Fruit fly (Drosophila melanogaster): ENCODE data around the gene ed.

The ed gene

dm6 chr2L:4031203-4032096, at the start of gene ed (continued):
- TF ChIP-seq fd102C (GFP tag; optimal IDR thresholded peaks at IDR 0.05) (peak; percentile 8), gfzf (GFP tag; optimal IDR thresholded peaks at IDR 0.05) (no peak), CG13287 (GFP tag; IDR thresholded peaks at IDR 0.05; ENCODE audit: partially characterized antibody) (peak; percentile 22; the same call in 1 of the 2 replicates), chif (GFP tag; optimal IDR thresholded peaks at IDR 0.05) (peak in 1 of 2 experiments; percentile 6), HLH4C (GFP tag; IDR thresholded peaks at IDR 0.05; ENCODE audit: partially characterized antibody) (no peak), grn (GFP tag; optimal IDR thresholded peaks at IDR 0.05) (peak; percentile 76), Oli (tag; optimal IDR thresholded peaks at IDR 0.05) (no peak), CG4707 (GFP tag; optimal IDR thresholded peaks at IDR 0.05) (peak; percentile 9), CG11398 (GFP tag; optimal IDR thresholded peaks at IDR 0.05) (no peak), danr (GFP tag; IDR thresholded peaks at IDR 0.05) (no peak), HLH3B (GFP tag; IDR thresholded peaks at IDR 0.05) (no peak), CG12769 (tag; optimal IDR thresholded peaks at IDR 0.05) (peak; percentile 15), D19B (GFP tag; optimal IDR thresholded peaks at IDR 0.05) (no peak), sqz (GFP tag; optimal IDR thresholded peaks at IDR 0.05) (peak; percentile 89), CG10431 (GFP tag; optimal IDR thresholded peaks at IDR 0.05) (peak; percentile 20), Med (GFP tag) (peak; percentile 34), fu2 (GFP tag; optimal IDR thresholded peaks at IDR 0.05) (no peak), Camta (GFP tag; optimal IDR thresholded peaks at IDR 0.05) (no peak), Stat92E (GFP tag; optimal IDR thresholded peaks at IDR 0.05) (peak in 1 of 3 experiments; percentile 93), Max (GFP tag; optimal IDR thresholded peaks at IDR 0.05) (peak; percentile 5), pum (GFP tag; optimal IDR thresholded peaks at IDR 0.05) (no peak), ttk (GFP tag; IDR thresholded peaks at IDR 0.05) (no peak), CG30403 (GFP tag; optimal IDR thresholded peaks at IDR 0.05) (no peak), CG7745 (tag; optimal IDR thresholded peaks at IDR 0.05) (no peak), Ets97D (GFP tag; optimal IDR thresholded peaks at IDR 0.05) (no peak), odd (GFP tag; optimal IDR thresholded peaks at IDR 0.05) (no peak), CG4360 (GFP tag; IDR thresholded peaks at IDR 0.05) (peak; percentile 74), kni (GFP tag; optimal IDR thresholded peaks at IDR 0.05) (peak; percentile 69), CG6765 (GFP tag; optimal IDR thresholded peaks at IDR 0.05) (no peak), vvl (GFP tag; IDR thresholded peaks at IDR 0.05) (peak; percentile 24; the same call in 1 of the 2 replicates), CG13775 (GFP tag; optimal IDR thresholded peaks at IDR 0.05) (peak; percentile 10), CoRest (tag; optimal IDR thresholded peaks at IDR 0.05) (peak; percentile 28), Trl (optimal IDR thresholded peaks at IDR 0.05) (peak in 1 of 2 experiments; percentile 42), Trl (GFP tag; optimal IDR thresholded peaks at IDR 0.05) (no peak), Mad (GFP tag; optimal IDR thresholded peaks at IDR 0.05) (peak; percentile 18), E2f1 (GFP tag; IDR thresholded peaks at IDR 0.05) (no peak), Bteb2 (GFP tag; optimal IDR thresholded peaks at IDR 0.05) (no peak), Kr (GFP tag; optimal IDR thresholded peaks at IDR 0.05) (no peak), CG9215 (GFP tag; IDR thresholded peaks at IDR 0.05) (no peak), CG12155 (GFP tag; optimal IDR thresholded peaks at IDR 0.05) (no peak), chinmo (GFP tag; IDR thresholded peaks at IDR 0.05; ENCODE audit: partially characterized antibody) (peak; percentile 65; the same call in 1 of the 4 replicates), Hr3 (GFP tag; optimal IDR thresholded peaks at IDR 0.05) (no peak), Mes4 (GFP tag; optimal IDR thresholded peaks at IDR 0.05) (no peak), Usf (GFP tag; optimal IDR thresholded peaks at IDR 0.05) (no peak), CG3163 (GFP tag; optimal IDR thresholded peaks at IDR 0.05) (peak; percentile 74), her (GFP tag; optimal IDR thresholded peaks at IDR 0.05) (peak; percentile 69), knrl (GFP tag; IDR thresholded peaks at IDR 0.05; ENCODE audit: partially characterized antibody) (no peak), unpg (GFP tag; optimal IDR thresholded peaks at IDR 0.05) (no peak), chn (GFP tag; optimal IDR thresholded peaks at IDR 0.05) (no peak)
